Fruit fly (Drosophila melanogaster) whole organism, embryonic: ENCODE results near the gene CG33521.

Source experiments
- Antp ChIP-seq: fragments of 200-800 bp; sonication (Bioruptor generic); optimal IDR thresholded peaks from 3 replicates; lab custom pipeline; 2016; ENCODE audit warnings: missing biosample characterization, missing genetic modification characterization
- CG10654 ChIP-seq: fragments of 200-800 bp; sonication (Bioruptor generic); optimal IDR thresholded peaks from 2 replicates; lab custom pipeline; 2016; ENCODE audit warnings: missing biosample characterization, missing genetic modification characterization
- CG11398 ChIP-seq: fragments of 200-800 bp; sonication (Bioruptor generic); optimal IDR thresholded peaks from 2 replicates; lab custom pipeline; 2016; ENCODE audit warnings: missing biosample characterization, missing genetic modification characterization
- CG12236 ChIP-seq: fragments of 200-800 bp; sonication (Bioruptor generic); optimal IDR thresholded peaks from 2 replicates; lab custom pipeline; 2016; ENCODE audit warnings: missing biosample characterization, missing genetic modification characterization
- CG14014 ChIP-seq: fragments of 200-800 bp; sonication (Bioruptor generic); IDR thresholded peaks from 2 replicates; pipeline ENCODE4 v1.3.6; 2022; ENCODE audit warnings: missing biosample characterization, missing genetic modification characterization
- CG17186 ChIP-seq: fragments of 200-800 bp; sonication (Bioruptor generic); optimal IDR thresholded peaks from 3 replicates; lab custom pipeline; 2017; ENCODE audit warnings: missing biosample characterization, missing genetic modification reagents, missing genetic modification characterization
- CG17328 ChIP-seq: fragments of 200-800 bp; sonication (Bioruptor generic); IDR thresholded peaks from 2 replicates; pipeline ENCODE4 v1.3.6; 2022; ENCODE audit warnings: missing biosample characterization, missing genetic modification characterization
- CG18599 ChIP-seq: fragments of 200-800 bp; sonication (Bioruptor generic); optimal IDR thresholded peaks from 3 replicates; lab custom pipeline; 2017; ENCODE audit warnings: missing biosample characterization, missing genetic modification characterization, mild to moderate bottlenecking, moderate library complexity, missing genetic modification reagents
- CG31224 ChIP-seq: fragments of 200-800 bp; sonication (Bioruptor generic); IDR thresholded peaks from 2 replicates; pipeline ENCODE4 v1.3.6; 2022; ENCODE audit warnings: missing biosample characterization, missing genetic modification characterization
- CG31388 ChIP-seq: fragments of 200-800 bp; sonication (Bioruptor generic); optimal IDR thresholded peaks from 2 replicates; lab custom pipeline; 2016; ENCODE audit warnings: missing biosample characterization, missing genetic modification characterization
- CG31441 ChIP-seq: fragments of 200-800 bp; sonication (Bioruptor generic); IDR thresholded peaks from 2 replicates; pipeline ENCODE4 v1.3.6; 2022; ENCODE audit warnings: missing biosample characterization, missing genetic modification characterization
- CG4617 ChIP-seq: fragments of 200-800 bp; sonication (Bioruptor generic); optimal IDR thresholded peaks from 3 replicates; lab custom pipeline; 2016; ENCODE audit warnings: missing biosample characterization, missing genetic modification characterization, borderline replicate concordance
- CG5245 ChIP-seq: fragments of 200-800 bp; sonication (Bioruptor generic); optimal IDR thresholded peaks from 3 replicates; lab custom pipeline; 2016; ENCODE audit warnings: missing biosample characterization, missing genetic modification characterization
- CG6175 ChIP-seq: fragments of 200-800 bp; sonication (Bioruptor generic); IDR thresholded peaks from 3 replicates; pipeline ENCODE4 v1.3.6; 2022; ENCODE audit warnings: missing biosample characterization, missing genetic modification characterization
- CG6813 ChIP-seq: fragments of 200-800 bp; sonication (Bioruptor generic); optimal IDR thresholded peaks from 2 replicates; lab custom pipeline; 2017; ENCODE audit warnings: missing biosample characterization, missing genetic modification characterization, mild to moderate bottlenecking, moderate library complexity, missing genetic modification reagents
- CG6854 ChIP-seq: fragments of 200-800 bp; sonication (Bioruptor generic); optimal IDR thresholded peaks from 3 replicates; lab custom pipeline; 2017; ENCODE audit warnings: missing biosample characterization, mild to moderate bottlenecking, missing genetic modification characterization
- CG7963 ChIP-seq: fragments of 200-800 bp; sonication (Bioruptor generic); IDR thresholded peaks from 3 replicates; pipeline ENCODE4 v1.3.6; 2022; ENCODE audit warnings: missing biosample characterization, missing genetic modification characterization; ENCODE audit not compliant: partially characterized antibody
- CG8924 ChIP-seq: fragments of 200-800 bp; optimal IDR thresholded peaks from 3 replicates; lab custom pipeline; 2019; ENCODE audit warnings: missing biosample characterization, mild to moderate bottlenecking, missing genetic modification characterization, moderate library complexity
- CG9437 ChIP-seq: fragments of 200-800 bp; sonication (Bioruptor generic); optimal IDR thresholded peaks from 2 replicates; lab custom pipeline; 2018; ENCODE audit warnings: missing biosample characterization, mild to moderate bottlenecking, missing genetic modification characterization
- Deaf1 ChIP-seq: fragments of 200-800 bp; optimal IDR thresholded peaks from 3 replicates; lab custom pipeline; 2019; ENCODE audit warnings: missing biosample characterization, mild to moderate bottlenecking, missing genetic modification characterization, moderate library complexity
- E2f1 ChIP-seq: fragments of 200-800 bp; sonication (Bioruptor generic); IDR thresholded peaks from 2 replicates; pipeline ENCODE4 v1.3.6; 2022; ENCODE audit warnings: missing biosample characterization, missing genetic modification characterization
- Fer3 ChIP-seq: fragments of 200-800 bp; sonication (Bioruptor generic); optimal IDR thresholded peaks from 2 replicates; lab custom pipeline; 2018; ENCODE audit warnings: missing biosample characterization, mild to moderate bottlenecking, missing genetic modification characterization, moderate library complexity
- Hand ChIP-seq: fragments of 200-800 bp; sonication (Bioruptor generic); optimal IDR thresholded peaks from 2 replicates; lab custom pipeline; 2017; ENCODE audit warnings: mild to moderate bottlenecking, missing biosample characterization, missing genetic modification reagents, missing genetic modification characterization
- Mad ChIP-seq: fragments of 200-800 bp; sonication (Bioruptor generic); optimal IDR thresholded peaks from 2 replicates; lab custom pipeline; 2016; ENCODE audit warnings: missing biosample characterization, missing genetic modification characterization
- NC2α ChIP-seq: fragments of 200-800 bp; sonication (Bioruptor generic); optimal IDR thresholded peaks from 2 replicates; lab custom pipeline; 2016; ENCODE audit warnings: missing biosample characterization, missing genetic modification characterization
- Nf-YB ChIP-seq: fragments of 200-800 bp; sonication (Bioruptor generic); optimal IDR thresholded peaks from 3 replicates; lab custom pipeline; 2019; ENCODE audit warnings: missing biosample characterization, mild to moderate bottlenecking, missing genetic modification characterization, moderate library complexity
- Optix ChIP-seq: fragments of 200-800 bp; sonication (Bioruptor generic); IDR thresholded peaks from 3 replicates; pipeline ENCODE4 v1.3.6; 2022; ENCODE audit warnings: missing biosample characterization, missing genetic modification characterization
- Poxn ChIP-seq: fragments of 200-800 bp; sonication (Bioruptor generic); IDR thresholded peaks from 2 replicates; pipeline ENCODE4 v1.3.6; 2022; ENCODE audit warnings: missing biosample characterization, missing genetic modification characterization
- Sry-δ ChIP-seq: fragments of 200-800 bp; sonication (Bioruptor generic); optimal IDR thresholded peaks from 2 replicates; lab custom pipeline; 2016; ENCODE audit warnings: missing biosample characterization, missing genetic modification characterization
- Stat92E ChIP-seq, 3 experiments: fragments of >200 bp in 2 of 3; fragments of 200-800 bp in 1 of 3; sonication (Bioruptor generic) in 1 of 3; optimal IDR thresholded peaks; 2 replicates each; lab custom pipeline; 2017 to 2019; ENCODE audit warnings: missing biosample characterization in 3 of 3, missing genetic modification characterization in 3 of 3, mild to moderate bottlenecking in 1 of 3, moderate library complexity in 1 of 3
- Usf ChIP-seq: fragments of 200-800 bp; sonication (Bioruptor generic); optimal IDR thresholded peaks from 2 replicates; lab custom pipeline; 2017; ENCODE audit warnings: missing genotype, missing biosample characterization, missing genetic modification characterization
- ato ChIP-seq: fragments of 200-800 bp; sonication (Bioruptor generic); IDR thresholded peaks from 2 replicates; pipeline ENCODE4 v1.3.6; 2022; ENCODE audit warnings: missing biosample characterization, missing genetic modification characterization; ENCODE audit not compliant: partially characterized antibody
- cas ChIP-seq: fragments of 200-800 bp; sonication (Bioruptor generic); IDR thresholded peaks from 2 replicates; pipeline ENCODE4 v1.3.6; 2022; ENCODE audit warnings: missing biosample characterization, missing genetic modification characterization
- cg ChIP-seq: fragments of 200-800 bp; sonication (Bioruptor generic); optimal IDR thresholded peaks from 3 replicates; lab custom pipeline; 2019; ENCODE audit warnings: missing biosample characterization, mild to moderate bottlenecking, missing genetic modification characterization, moderate library complexity
- chm ChIP-seq: fragments of 200-800 bp; sonication (Bioruptor generic); IDR thresholded peaks from 2 replicates; pipeline ENCODE4 v1.3.6; 2022; ENCODE audit warnings: missing biosample characterization, missing genetic modification characterization
- da ChIP-seq: fragments of 200-800 bp; sonication (Bioruptor generic); optimal IDR thresholded peaks from 2 replicates; lab custom pipeline; 2016; ENCODE audit warnings: missing biosample characterization, missing genetic modification characterization
- dan ChIP-seq: fragments of 200-800 bp; sonication (Bioruptor generic); IDR thresholded peaks from 2 replicates; pipeline ENCODE4 v1.3.6; 2022; ENCODE audit warnings: missing biosample characterization, missing genetic modification characterization
- dati ChIP-seq: fragments of 200-800 bp; sonication (Bioruptor generic); IDR thresholded peaks from 2 replicates; pipeline ENCODE4 v1.3.6; 2022; ENCODE audit warnings: missing biosample characterization, missing genetic modification characterization
- dpn ChIP-seq, 2 experiments: fragments of 200-800 bp; sonication (Bioruptor generic); optimal IDR thresholded peaks; 3 replicates each; lab custom pipeline; 2016; ENCODE audit warnings: missing biosample characterization in 2 of 2, missing genetic modification characterization in 2 of 2
- en ChIP-seq: fragments of 200-800 bp; sonication (Bioruptor generic); optimal IDR thresholded peaks from 2 replicates; lab custom pipeline; 2016; ENCODE audit warnings: missing biosample characterization, missing genetic modification characterization
- ewg ChIP-seq: fragments of 200-800 bp; sonication (Bioruptor generic); optimal IDR thresholded peaks from 3 replicates; lab custom pipeline; 2017; ENCODE audit warnings: mild to moderate bottlenecking, missing biosample characterization, missing genetic modification reagents, missing genetic modification characterization
- gfzf ChIP-seq: fragments of 200-800 bp; sonication (Bioruptor generic); optimal IDR thresholded peaks from 2 replicates; lab custom pipeline; 2016; ENCODE audit warnings: missing biosample characterization, mild to moderate bottlenecking, missing genetic modification characterization, moderate library complexity
- gsb-n ChIP-seq: fragments of 200-800 bp; sonication (Bioruptor generic); optimal IDR thresholded peaks from 3 replicates; lab custom pipeline; 2018; ENCODE audit warnings: missing biosample characterization, mild to moderate bottlenecking, missing genetic modification characterization
- maf-S ChIP-seq: fragments of 200-800 bp; sonication (Bioruptor generic); optimal IDR thresholded peaks from 2 replicates; lab custom pipeline; 2016; ENCODE audit warnings: missing biosample characterization, missing genetic modification characterization
- pnt ChIP-seq: fragments of 200-800 bp; sonication (Bioruptor generic); optimal IDR thresholded peaks from 3 replicates; lab custom pipeline; 2016; ENCODE audit warnings: missing biosample characterization, missing genetic modification characterization
- rib ChIP-seq: fragments of 200-800 bp; sonication (Bioruptor generic); IDR thresholded peaks from 2 replicates; pipeline ENCODE4 v1.3.6; 2022; ENCODE audit warnings: missing biosample characterization, missing genetic modification characterization
- row ChIP-seq: fragments of 200-800 bp; sonication (Bioruptor generic); IDR thresholded peaks from 3 replicates; pipeline ENCODE4 v1.3.6; 2022; ENCODE audit warnings: missing biosample characterization, missing genetic modification characterization
- sna ChIP-seq: fragments of 200-800 bp; sonication (Bioruptor generic); IDR thresholded peaks from 2 replicates; pipeline ENCODE4 v1.3.6; 2022; ENCODE audit warnings: missing biosample characterization, missing genetic modification characterization; ENCODE audit not compliant: partially characterized antibody
- ssp ChIP-seq: fragments of 200-800 bp; sonication (Bioruptor generic); IDR thresholded peaks from 2 replicates; pipeline ENCODE4 v1.3.6; 2022; ENCODE audit warnings: missing biosample characterization, missing genetic modification characterization
- stc ChIP-seq: fragments of 200-800 bp; sonication (Bioruptor generic); IDR thresholded peaks from 2 replicates; pipeline ENCODE4 v1.3.6; 2022; ENCODE audit warnings: missing biosample characterization, missing genetic modification characterization
- tin ChIP-seq: fragments of 200-800 bp; sonication (Bioruptor generic); optimal IDR thresholded peaks from 3 replicates; lab custom pipeline; 2016; ENCODE audit warnings: missing biosample characterization, missing genetic modification characterization
- z ChIP-seq: fragments of 200-800 bp; sonication (Bioruptor generic); IDR thresholded peaks from 3 replicates; pipeline ENCODE4 v1.3.6; 2022; ENCODE audit warnings: missing biosample characterization, missing genetic modification characterization

Gene CG33521

dm6 chr4:1181591-1182125, 3.9 kb upstream of the CG33521 start, which contains the start of gene pho (continued):
- TF ChIP-seq Deaf1 (tag; lab: Kevin White, UChicago) = no peak
- no peak for TF ChIP-seq rib (GFP tag; lab: Robert Waterston, UW)
- no peak for TF ChIP-seq CG6813 (GFP tag; lab: Kevin White, UChicago)
- no peak for TF ChIP-seq sna
- no peak for TF ChIP-seq Poxn (GFP tag; lab: Robert Waterston, UW)
- TF ChIP-seq cas (GFP tag; lab: Robert Waterston, UW) = no peak
- peak; percentile 9 for TF ChIP-seq CG9437 (GFP tag; lab: Kevin White, UChicago)
- no peak for TF ChIP-seq CG8924 (tag; lab: Kevin White, UChicago)
- TF ChIP-seq gsb-n (tag; lab: Kevin White, UChicago) = no peak
- peak; percentile 56 for TF ChIP-seq Sry-δ (GFP tag; lab: Kevin White, UChicago)
- TF ChIP-seq da (GFP tag; lab: Kevin White, UChicago) = no peak
- TF ChIP-seq CG18599 (GFP tag; lab: Kevin White, UChicago) = no peak
- TF ChIP-seq CG7963 (GFP tag; lab: Robert Waterston, UW) = no peak
- peak; percentile 35 for TF ChIP-seq CG4617 (GFP tag; lab: Kevin White, UChicago)
- TF ChIP-seq pnt (GFP tag; lab: Kevin White, UChicago) = no peak
- no peak for TF ChIP-seq CG6854 (GFP tag; lab: Kevin White, UChicago)
- no peak for TF ChIP-seq CG17186 (GFP tag; lab: Kevin White, UChicago)
- TF ChIP-seq CG10654 (GFP tag; lab: Kevin White, UChicago) = peak; percentile 25
- TF ChIP-seq CG11398 (GFP tag; lab: Kevin White, UChicago) = no peak
- TF ChIP-seq Nf-YB = no peak
- TF ChIP-seq Hand (GFP tag; lab: Kevin White, UChicago) = no peak
- no peak for TF ChIP-seq tin (GFP tag; lab: Kevin White, UChicago)
- no peak for TF ChIP-seq CG14014 (GFP tag; lab: Robert Waterston, UW)
- no peak for TF ChIP-seq dan
- TF ChIP-seq stc = no peak
- peak; percentile 6 to 14 for TF ChIP-seq dpn (GFP tag; optimal IDR thresholded peaks at IDR 0.05; lab: Kevin White, UChicago)
- no peak for TF ChIP-seq dati (GFP tag; lab: Robert Waterston, UW)
- TF ChIP-seq ssp = peak; percentile 98
- no peak for TF ChIP-seq CG5245 (GFP tag; lab: Kevin White, UChicago)
- no peak for TF ChIP-seq ewg (GFP tag; lab: Kevin White, UChicago)
- TF ChIP-seq E2f1 (GFP tag; lab: Robert Waterston, UW) = no peak
- no peak for TF ChIP-seq cg
- no peak for TF ChIP-seq en (GFP tag; lab: Kevin White, UChicago)
- no peak for TF ChIP-seq Fer3 (tag; lab: Kevin White, UChicago)
- TF ChIP-seq Antp (GFP tag; lab: Kevin White, UChicago) = no peak
- no peak for TF ChIP-seq chm (GFP tag; lab: Robert Waterston, UW)
- TF ChIP-seq gfzf (GFP tag; lab: Kevin White, UChicago) = peak; percentile 40
- TF ChIP-seq CG12236 = no peak
- TF ChIP-seq NC2α = no peak
- TF ChIP-seq CG31224 (GFP tag; lab: Robert Waterston, UW) = no peak
- TF ChIP-seq Mad = peak; percentile 3
- TF ChIP-seq ato = no peak
- TF ChIP-seq CG17328 = no peak
- TF ChIP-seq z (GFP tag; lab: Robert Waterston, UW) = no peak
- TF ChIP-seq Optix (GFP tag; lab: Robert Waterston, UW) = no peak
- no peak for TF ChIP-seq maf-S (GFP tag; lab: Kevin White, UChicago)
- TF ChIP-seq CG31441 (GFP tag; lab: Robert Waterston, UW) = no peak
- no peak for TF ChIP-seq CG6175 (GFP tag; lab: Robert Waterston, UW)
- TF ChIP-seq Stat92E (GFP tag; optimal IDR thresholded peaks at IDR 0.05; lab: Kevin White, UChicago) = peak in 1 of 3 experiments; percentile 60
- TF ChIP-seq row (GFP tag; lab: Robert Waterston, UW) = peak; percentile 79
- peak; percentile 8 for TF ChIP-seq Usf (GFP tag; lab: Kevin White, UChicago)
- TF ChIP-seq CG31388 (GFP tag; lab: Kevin White, UChicago) = no peak
